Fruit fly (Drosophila melanogaster) whole organism, adult: ENCODE data around the gene CARPB.

Source experiments
- CG5204 ChIP-seq: fragments of 200-800 bp; sonication (Bioruptor generic); optimal IDR thresholded peaks from 2 replicates; lab custom pipeline; 2016; ENCODE audit warnings: missing biosample characterization, missing genetic modification characterization
- CG7101 ChIP-seq: fragments of 200-800 bp; sonication (Bioruptor generic); optimal IDR thresholded peaks from 2 replicates; lab custom pipeline; 2018; ENCODE audit warnings: missing biosample characterization, mild to moderate bottlenecking, missing genetic modification characterization, moderate library complexity
- Hr96 ChIP-seq: fragments of 200-800 bp; sonication (Bioruptor generic); optimal IDR thresholded peaks from 2 replicates; lab custom pipeline; 2016; ENCODE audit warnings: missing biosample characterization, missing genetic modification characterization
- kay ChIP-seq: fragments of 200-800 bp; sonication (Bioruptor generic); peaks from one replicate; lab custom pipeline; 2016; ENCODE audit warnings: missing biosample characterization, missing genetic modification characterization, borderline replicate concordance

- no peak for TF ChIP-seq CG7101 (tag; lab: Kevin White, UChicago)
- no peak for TF ChIP-seq CG5204 (GFP tag; lab: Kevin White, UChicago)
- no peak for TF ChIP-seq Hr96 (GFP tag; lab: Kevin White, UChicago)
- TF ChIP-seq kay (GFP tag; lab: Kevin White, UChicago) = no peak
Measured at dm6 chrX:9787363-9787762, 4.3 kb downstream of the CARPB start.
